Fruit fly (Drosophila melanogaster): ENCODE measurements around the gene CG14879.

The CG14879 gene

dm6 chr3R:16316747-16317146 is 32.3 kb downstream of the CG14879 start:
- no peak for TF ChIP-seq insv (optimal IDR thresholded peaks at IDR 0.05)
- TF ChIP-seq psq (optimal IDR thresholded peaks at IDR 0.05) = no peak
- TF ChIP-seq Myc (optimal IDR thresholded peaks at IDR 0.05) = no peak
- no peak for TF ChIP-seq ttk (optimal IDR thresholded peaks at IDR 0.05)
- no peak for TF ChIP-seq Sin3A (optimal IDR thresholded peaks at IDR 0.05)
- TF ChIP-seq h (optimal IDR thresholded peaks at IDR 0.05) = no peak

- TF ChIP-seq ttk (optimal IDR thresholded peaks at IDR 0.05) = no peak
- no peak for TF ChIP-seq insv (optimal IDR thresholded peaks at IDR 0.05)
Observed at dm6 chr3R:16310081-16310493, 38.9 kb downstream of the CG14879 start.

dm6 chr3R:16309302-16310080 is 39.5 kb downstream of the CG14879 start:
- TF ChIP-seq Myc (optimal IDR thresholded peaks at IDR 0.05) (no peak), insv (optimal IDR thresholded peaks at IDR 0.05) (no peak), ttk (optimal IDR thresholded peaks at IDR 0.05) (no peak), h (optimal IDR thresholded peaks at IDR 0.05) (no peak)

- no peak for TF ChIP-seq Myc (optimal IDR thresholded peaks at IDR 0.05)
- no peak for TF ChIP-seq ttk (optimal IDR thresholded peaks at IDR 0.05)
- TF ChIP-seq Sin3A (optimal IDR thresholded peaks at IDR 0.05) = no peak
- TF ChIP-seq insv (optimal IDR thresholded peaks at IDR 0.05) = no peak
- TF ChIP-seq h (optimal IDR thresholded peaks at IDR 0.05) = no peak
- TF ChIP-seq psq (optimal IDR thresholded peaks at IDR 0.05) = no peak
Observed at dm6 chr3R:16308057-16308456, 41.0 kb downstream of the CG14879 start.

dm6 chr3R:16305185-16305989 is 43.6 kb downstream of the CG14879 start, which contains the start of gene Zip89B:
Gene Zip89B, plus strand, starts transcription at chr3R:16305758.
- TF ChIP-seq Myc (optimal IDR thresholded peaks at IDR 0.05) = no peak
- TF ChIP-seq psq (optimal IDR thresholded peaks at IDR 0.05) = no peak
- no peak for TF ChIP-seq h (optimal IDR thresholded peaks at IDR 0.05)
- TF ChIP-seq ttk (optimal IDR thresholded peaks at IDR 0.05) = no peak
- TF ChIP-seq Sin3A (optimal IDR thresholded peaks at IDR 0.05) = no peak
- TF ChIP-seq insv (optimal IDR thresholded peaks at IDR 0.05) = no peak

Measured in Kc167 (cell line).